Worm (Caenorhabditis elegans) whole organism, early embryonic: Measurements from ENCODE around the gene B0334.10.

Experiments used
- ama-1 ChIP-seq: fragments of 150-350 bp; optimal IDR thresholded peaks from 2 replicates; lab custom pipeline; 2014
- flt-1 ChIP-seq: fragments of 200-800 bp; sonication (Bioruptor generic); IDR thresholded peaks from 2 replicates; pipeline ENCODE4 v1.3.6; 2022; ENCODE audit warnings: missing genetic modification characterization, missing compliant biosample characterization
- hmg-4 ChIP-seq: fragments of 200-800 bp; sonication (Bioruptor generic); optimal IDR thresholded peaks from 2 replicates; lab custom pipeline; 2018; ENCODE audit warnings: mild to moderate bottlenecking, missing genetic modification characterization, missing compliant biosample characterization
- pes-1 ChIP-seq: fragments of 200-800 bp; sonication (Bioruptor generic); IDR thresholded peaks from 2 replicates; pipeline ENCODE4 v1.3.6; 2022; ENCODE audit warnings: missing genetic modification reagents, missing genetic modification characterization, missing compliant biosample characterization
- scrt-1 ChIP-seq: fragments of 200-800 bp; sonication (Bioruptor generic); IDR thresholded peaks from 2 replicates; pipeline ENCODE4 v1.3.6; 2022; ENCODE audit warnings: missing genetic modification characterization, missing compliant biosample characterization
- sea-1 ChIP-seq: fragments of 200-800 bp; sonication (Bioruptor generic); conservative IDR thresholded peaks from 2 replicates; pipeline ENCODE4 v1.3.6; 2022; ENCODE audit warnings: missing genetic modification characterization, missing compliant biosample characterization
- tbx-37 ChIP-seq: fragments of 200-800 bp; sonication (Bioruptor generic); conservative IDR thresholded peaks from 2 replicates; pipeline ENCODE4 v1.3.6; 2022; ENCODE audit warnings: missing genetic modification reagents, missing genetic modification characterization, missing compliant biosample characterization

DNA sequence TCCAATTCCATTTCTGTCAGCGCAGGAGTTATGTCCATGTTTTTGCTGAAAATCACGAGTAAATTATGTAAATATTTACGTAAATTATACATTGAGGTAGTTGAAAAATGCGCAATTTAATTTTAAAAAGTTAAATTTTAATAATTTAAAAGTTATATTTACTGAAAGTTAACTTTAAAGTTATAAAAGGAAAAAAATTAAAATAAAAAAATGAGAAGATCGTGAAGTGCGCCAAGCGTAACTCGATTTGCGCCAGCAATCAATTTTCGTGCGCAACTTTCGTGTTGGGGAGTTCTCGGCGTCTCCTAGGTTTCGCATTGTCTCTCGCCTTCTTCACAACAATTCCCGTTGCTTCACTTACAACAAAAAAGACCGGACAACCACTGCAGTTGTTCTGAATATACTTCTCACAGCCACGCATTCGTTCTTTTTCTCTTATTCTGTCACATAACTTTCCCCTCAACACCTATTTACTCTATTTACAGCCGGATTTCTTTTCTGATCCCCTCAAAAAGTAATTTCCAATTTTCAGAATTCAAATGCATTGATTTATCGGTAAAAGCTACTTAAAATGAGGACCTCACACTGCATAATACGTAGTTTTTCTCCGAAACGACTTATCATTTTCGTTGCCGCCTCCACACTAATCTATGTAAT lies 44.6 kb upstream of the B0334.10 start, which contains the start of the genes metl-1 and W02B12.11:
- TF ChIP-seq ama-1 (lab: Kevin White, UChicago) = no peak
- TF ChIP-seq sea-1 (GFP tag; lab: Robert Waterston, UW) = no peak
- TF ChIP-seq scrt-1 (GFP tag; lab: Robert Waterston, UW) = no peak
- no peak for TF ChIP-seq pes-1
- TF ChIP-seq flt-1 (GFP tag; lab: Robert Waterston, UW) = peak; percentile 72
- TF ChIP-seq hmg-4 (GFP tag; lab: Kevin White, UChicago) = peak; percentile 22
- TF ChIP-seq tbx-37 = peak; percentile 62; the same call in 1 of the 2 replicates
